Fruit fly (Drosophila melanogaster): ENCODE data around the gene Hyls1.

The Hyls1 gene

DNA sequence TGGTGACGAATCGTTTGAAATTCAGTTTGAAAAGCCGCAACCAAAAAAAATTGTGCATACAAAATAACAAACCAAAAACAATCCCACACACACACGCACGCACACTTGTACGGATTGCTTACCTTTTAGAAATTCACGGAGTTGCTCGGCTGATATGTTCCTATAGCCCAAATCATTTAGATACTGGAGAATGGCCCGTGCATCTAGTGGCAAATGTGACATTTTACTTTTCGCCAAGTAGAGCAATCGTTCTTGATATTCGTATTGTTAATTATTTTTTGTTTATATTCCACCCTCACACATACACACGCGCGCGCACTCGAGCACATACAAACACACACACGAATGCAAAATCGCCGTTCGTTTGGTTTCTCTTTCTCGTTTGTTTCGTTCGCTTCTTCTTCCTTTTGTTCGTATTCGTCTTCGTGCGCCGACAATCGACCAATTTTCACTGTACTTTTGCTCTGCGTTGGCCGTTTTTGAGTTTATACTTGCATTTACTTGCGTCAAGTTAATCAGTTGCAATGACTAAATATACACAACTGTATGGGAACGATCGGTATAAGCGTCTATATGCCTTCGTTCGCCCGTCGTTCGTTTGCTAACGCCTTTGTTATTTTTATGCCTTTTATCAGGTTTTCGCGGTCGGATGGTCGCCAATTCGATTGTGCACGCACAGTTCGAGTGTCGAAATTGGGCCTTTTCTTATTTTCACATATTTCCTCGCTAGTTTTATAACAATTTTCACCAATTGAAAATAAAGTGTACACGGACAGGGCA, 433 bp downstream of the Hyls1 start (continued):
- no peak for TF ChIP-seq CG5953 (GFP tag; IDR thresholded peaks at IDR 0.05)
- TF ChIP-seq Med (GFP tag), result peak; percentile 81
- peak; percentile 92 for TF ChIP-seq cg (GFP tag; optimal IDR thresholded peaks at IDR 0.05)
- no peak for TF ChIP-seq zfh2 (GFP tag; optimal IDR thresholded peaks at IDR 0.05)
- TF ChIP-seq CG3995 (GFP tag; optimal IDR thresholded peaks at IDR 0.05), result no peak
- peak; percentile 68 for TF ChIP-seq D (optimal IDR thresholded peaks at IDR 0.05)
- TF ChIP-seq D (GFP tag; optimal IDR thresholded peaks at IDR 0.05), result no peak
- peak; percentile 5 for TF ChIP-seq CG8478 (optimal IDR thresholded peaks at IDR 0.05)
- peak; percentile 54 for TF ChIP-seq MESR4 (GFP tag; optimal IDR thresholded peaks at IDR 0.05)
- peak; percentile 89 for TF ChIP-seq Deaf1 (tag; optimal IDR thresholded peaks at IDR 0.05)
- TF ChIP-seq CG6791 (GFP tag; IDR thresholded peaks at IDR 0.05; ENCODE audit: partially characterized antibody), result no peak
- TF ChIP-seq Lim3 (GFP tag; IDR thresholded peaks at IDR 0.05), result no peak
- TF ChIP-seq CG30431 (GFP tag; optimal IDR thresholded peaks at IDR 0.05), result no peak
- TF ChIP-seq crol (GFP tag; IDR thresholded peaks at IDR 0.05), result no peak
- no peak for TF ChIP-seq ssp (GFP tag; IDR thresholded peaks at IDR 0.05)
- TF ChIP-seq crp (GFP tag; optimal IDR thresholded peaks at IDR 0.05), result no peak
- TF ChIP-seq ttk (GFP tag; IDR thresholded peaks at IDR 0.05), result no peak
- no peak for TF ChIP-seq Blimp-1 (GFP tag; optimal IDR thresholded peaks at IDR 0.05)

- TF ChIP-seq rib (GFP tag; IDR thresholded peaks at IDR 0.05) (peak; percentile 99), sim (GFP tag; IDR thresholded peaks at IDR 0.05) (peak; percentile 96), dm (GFP tag; optimal IDR thresholded peaks at IDR 0.05) (peak; percentile 96), CG16779 (GFP tag; IDR thresholded peaks at IDR 0.05) (peak; percentile 98), CG9437 (GFP tag; optimal IDR thresholded peaks at IDR 0.05) (peak; percentile 95), Hr3 (GFP tag; optimal IDR thresholded peaks at IDR 0.05) (peak; percentile 98), NC2β (GFP tag; optimal IDR thresholded peaks at IDR 0.05) (peak; percentile 98), CG6175 (GFP tag; IDR thresholded peaks at IDR 0.05) (peak; percentile 98), ham (GFP tag; IDR thresholded peaks at IDR 0.05) (peak; percentile 97), CG32772 (GFP tag; IDR thresholded peaks at IDR 0.05) (peak; percentile 99), B-H2 (GFP tag; optimal IDR thresholded peaks at IDR 0.05) (peak; percentile 98), Doc2 (GFP tag; IDR thresholded peaks at IDR 0.05) (peak; percentile 93), CG1024 (GFP tag; IDR thresholded peaks at IDR 0.05) (peak; percentile 97), CG2120 (GFP tag; optimal IDR thresholded peaks at IDR 0.05) (peak; percentile 99), gem (tag; optimal IDR thresholded peaks at IDR 0.05) (peak; percentile 100), CG8765 (GFP tag; IDR thresholded peaks at IDR 0.05) (peak; percentile 97), CG4424 (GFP tag; optimal IDR thresholded peaks at IDR 0.05) (peak; percentile 99), CG17829 (tag; optimal IDR thresholded peaks at IDR 0.05) (peak; percentile 99), CG10979 (tag; optimal IDR thresholded peaks at IDR 0.05) (peak; percentile 99), mam (GFP tag; optimal IDR thresholded peaks at IDR 0.05) (peak; percentile 98), Scr (GFP tag; IDR thresholded peaks at IDR 0.05; ENCODE audit: partially characterized antibody) (no peak), CG12299 (tag; optimal IDR thresholded peaks at IDR 0.05) (peak; percentile 99), ATbp (GFP tag; optimal IDR thresholded peaks at IDR 0.05) (peak; percentile 99), CG3281 (GFP tag; optimal IDR thresholded peaks at IDR 0.05) (peak; percentile 99), CG1233 (GFP tag; optimal IDR thresholded peaks at IDR 0.05) (peak; percentile 99), BtbVII (GFP tag; optimal IDR thresholded peaks at IDR 0.05) (peak; percentile 99), slou (GFP tag; optimal IDR thresholded peaks at IDR 0.05) (peak; percentile 97), luna (GFP tag; optimal IDR thresholded peaks at IDR 0.05) (peak; percentile 90), jumu (GFP tag; optimal IDR thresholded peaks at IDR 0.05) (peak; percentile 97), CG11695 (GFP tag; IDR thresholded peaks at IDR 0.05) (peak; percentile 99), B-H1 (GFP tag; IDR thresholded peaks at IDR 0.05) (peak; percentile 98)
These were observed 1.5 kb downstream of the Hyls1 start for dm6 chr2L:16350742-16351568.
